Worm (Caenorhabditis elegans) whole organism, L4/young adult: ENCODE results near the gene C33F10.12.

Experiments
- W03F9.2 ChIP-seq: fragments of 150-350 bp; optimal IDR thresholded peaks from 2 replicates; lab custom pipeline; 2014; ENCODE audit warnings: missing biosample characterization, missing genetic modification characterization
- dao-5 ChIP-seq: sonication (generic microtip); optimal IDR thresholded peaks from 2 replicates; lab custom pipeline; 2016; ENCODE audit warnings: missing genotype, missing genetic modification characterization, moderate library complexity, missing compliant biosample characterization
- him-1 ChIP-seq: sonication (generic microtip); optimal IDR thresholded peaks from 2 replicates; lab custom pipeline; 2016; ENCODE audit warnings: missing genotype, missing genetic modification reagents, missing genetic modification characterization, missing compliant biosample characterization

Gene C33F10.12

DNA sequence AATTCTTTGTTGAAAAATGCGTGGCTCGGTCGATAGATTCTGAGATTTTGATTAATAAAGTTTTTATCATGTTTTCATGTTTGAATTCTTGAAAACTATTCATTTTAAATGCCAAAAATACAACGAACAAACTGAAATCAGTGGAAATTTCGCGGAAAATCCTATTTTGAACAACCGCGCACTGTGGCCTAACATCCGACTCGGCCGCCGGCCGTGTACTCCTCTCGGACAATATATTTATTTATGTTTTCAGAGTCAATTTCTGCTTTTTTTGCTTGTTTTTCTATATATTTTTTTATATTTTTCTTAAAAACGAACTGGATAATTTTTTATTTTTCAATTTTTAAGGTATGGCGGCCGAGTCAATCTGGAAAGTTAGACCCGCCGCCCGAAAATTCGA, 46.3 kb downstream of the C33F10.12 start, which contains the start of gene F26G1.1:
F26G1.1 (plus strand) TSS at position 347 of the 400 bp plus-strand sequence.
- peak; percentile 22 for TF ChIP-seq W03F9.2 (tag; lab: Kevin White, UChicago)
- TF ChIP-seq him-1 (tag; lab: Kevin White, UChicago), result peak; percentile 3
- no peak for TF ChIP-seq dao-5 (tag; lab: Kevin White, UChicago)

ce11 chrII:4790687-4791086, 46.9 kb downstream of the C33F10.12 start:
- TF ChIP-seq him-1 (tag; lab: Kevin White, UChicago), result no peak

ce11 chrII:4789835-4790343, 47.7 kb downstream of the C33F10.12 start, which contains the start of gene F26G1.15:
Gene F26G1.15 (plus strand): TSS chrII:4790293.
- TF ChIP-seq him-1 (tag; lab: Kevin White, UChicago) (no peak), dao-5 (tag; lab: Kevin White, UChicago) (no peak), W03F9.2 (tag; lab: Kevin White, UChicago) (no peak)
